Fruit fly (Drosophila melanogaster) whole organism, adult: ENCODE measurements around the gene flfl.

Experiments
- CG11617 ChIP-seq: fragments of 200-800 bp; sonication (Bioruptor generic); optimal IDR thresholded peaks from 2 replicates; lab custom pipeline; 2017; ENCODE audit warnings: mild to moderate bottlenecking, missing biosample characterization, missing genetic modification reagents, missing genetic modification characterization
- CG1620 ChIP-seq: fragments of 200-800 bp; sonication (Bioruptor generic); optimal IDR thresholded peaks from 2 replicates; lab custom pipeline; 2016; ENCODE audit warnings: missing biosample characterization, missing genetic modification characterization
- CG33017 ChIP-seq: fragments of 200-800 bp; sonication (Bioruptor generic); optimal IDR thresholded peaks from 2 replicates; lab custom pipeline; 2018; ENCODE audit warnings: missing biosample characterization, mild to moderate bottlenecking, missing genetic modification characterization, moderate library complexity
- CG7045 ChIP-seq: fragments of 200-800 bp; sonication (Bioruptor generic); optimal IDR thresholded peaks from 2 replicates; lab custom pipeline; 2017; ENCODE audit warnings: missing biosample characterization, mild to moderate bottlenecking, missing genetic modification characterization
- kay ChIP-seq: fragments of 200-800 bp; sonication (Bioruptor generic); peaks from one replicate; lab custom pipeline; 2016; ENCODE audit warnings: missing biosample characterization, missing genetic modification characterization, borderline replicate concordance
- ovo ChIP-seq: fragments of 200-800 bp; sonication (Bioruptor generic); optimal IDR thresholded peaks from 2 replicates; lab custom pipeline; 2016; ENCODE audit warnings: missing biosample characterization, missing genetic modification characterization
- pad ChIP-seq: fragments of 200-800 bp; sonication (Bioruptor generic); optimal IDR thresholded peaks from 3 replicates; lab custom pipeline; 2017; ENCODE audit warnings: missing biosample characterization, missing genetic modification characterization, mild to moderate bottlenecking, moderate library complexity, missing genetic modification reagents
- toe ChIP-seq: fragments of 200-800 bp; sonication (Bioruptor generic); optimal IDR thresholded peaks from 2 replicates; lab custom pipeline; 2016; ENCODE audit warnings: missing biosample characterization, missing genetic modification characterization

dm6 chr3R:13674492-13675033, 9.2 kb upstream of the flfl start, which contains the start of gene Task6:
- TF ChIP-seq CG33017 (no peak), pad (GFP tag; lab: Kevin White, UChicago) (no peak), kay (GFP tag; lab: Kevin White, UChicago) (no peak), CG11617 (no peak), toe (GFP tag; lab: Kevin White, UChicago) (no peak), ovo (GFP tag; lab: Kevin White, UChicago) (no peak), CG1620 (GFP tag; lab: Kevin White, UChicago) (no peak), CG7045 (GFP tag; lab: Kevin White, UChicago) (no peak)
